Worm (Caenorhabditis elegans) whole organism, L4 larva: ENCODE results near the gene cdr-4.

Source experiments
- Y48G9A.11 ChIP-seq: fragments of 200-800 bp; sonication (Bioruptor generic); IDR thresholded peaks from 2 replicates; pipeline ENCODE4 v1.3.6; 2022; ENCODE audit warnings: missing genetic modification reagents, missing genetic modification characterization, missing compliant biosample characterization
- ceh-20 ChIP-seq: fragments of 200-800 bp; sonication (Bioruptor generic); IDR thresholded peaks from 2 replicates; pipeline ENCODE4 v1.3.6; 2022; ENCODE audit warnings: missing genetic modification reagents, missing genetic modification characterization, missing compliant biosample characterization
- ceh-62 ChIP-seq: sonication (generic microtip); optimal IDR thresholded peaks from 2 replicates; lab custom pipeline; 2017; ENCODE audit warnings: missing biosample characterization, missing genetic modification characterization
- ceh-82 ChIP-seq: sonication (generic microtip); optimal IDR thresholded peaks from 2 replicates; lab custom pipeline; 2017; ENCODE audit warnings: missing biosample characterization, missing genetic modification characterization
- dmd-9 ChIP-seq: fragments of 200-800 bp; sonication (Bioruptor generic); IDR thresholded peaks from 2 replicates; pipeline ENCODE4 v1.3.6; 2022; ENCODE audit warnings: missing genetic modification reagents, missing genetic modification characterization, missing compliant biosample characterization
- egl-43 ChIP-seq: fragments of 200-800 bp; sonication (Bioruptor generic); IDR thresholded peaks from 2 replicates; pipeline ENCODE4 v1.3.6; 2022; ENCODE audit warnings: missing genetic modification reagents, missing genetic modification characterization, missing compliant biosample characterization
- lin-13 ChIP-seq: fragments of 150-350 bp; optimal IDR thresholded peaks from 2 replicates; lab custom pipeline; 2014; ENCODE audit warnings: missing biosample characterization, missing genetic modification reagents, missing genetic modification characterization
- lin-39 ChIP-seq: fragments of 150-350 bp; optimal IDR thresholded peaks from 2 replicates; lab custom pipeline; 2014; ENCODE audit warnings: missing biosample characterization, missing genetic modification reagents, missing genetic modification characterization
- nhr-11 ChIP-seq: fragments of 150-350 bp; optimal IDR thresholded peaks from 2 replicates; lab custom pipeline; 2014; ENCODE audit warnings: missing biosample characterization, missing genetic modification characterization
- nhr-111 ChIP-seq: fragments of 200-800 bp; sonication (Bioruptor generic); optimal IDR thresholded peaks from 2 replicates; lab custom pipeline; 2018; ENCODE audit warnings: mild to moderate bottlenecking, missing genetic modification characterization, missing compliant biosample characterization
- nhr-42 ChIP-seq: fragments of 200-800 bp; sonication (Bioruptor generic); IDR thresholded peaks from 2 replicates; pipeline ENCODE4 v1.3.6; 2022; ENCODE audit warnings: missing genetic modification characterization, missing compliant biosample characterization
- nhr-76 ChIP-seq: fragments of 150-350 bp; optimal IDR thresholded peaks from 2 replicates; lab custom pipeline; 2014; ENCODE audit warnings: missing biosample characterization, missing genetic modification characterization
- snpc-4 ChIP-seq: fragments of 150-350 bp; optimal IDR thresholded peaks from 2 replicates; lab custom pipeline; 2014; ENCODE audit warnings: missing biosample characterization, missing genetic modification characterization
- unc-130 ChIP-seq: sonication (generic microtip); optimal IDR thresholded peaks from 2 replicates; lab custom pipeline; 2016; ENCODE audit warnings: missing genetic modification reagents, missing genetic modification characterization, missing compliant biosample characterization

- TF ChIP-seq ceh-82 (tag; lab: Kevin White, UChicago): no peak
- TF ChIP-seq unc-130 (GFP tag; lab: Kevin White, UChicago): no peak
- no peak for TF ChIP-seq ceh-62 (tag; lab: Kevin White, UChicago)
- no peak for TF ChIP-seq lin-13 (GFP tag; lab: Kevin White, UChicago)
- no peak for TF ChIP-seq nhr-76
- TF ChIP-seq nhr-11 (tag; lab: Kevin White, UChicago): no peak
- TF ChIP-seq nhr-42 (GFP tag; lab: Robert Waterston, UW): no peak
- TF ChIP-seq lin-39 (tag; lab: Kevin White, UChicago): no peak
- no peak for TF ChIP-seq dmd-9 (GFP tag; lab: Robert Waterston, UW)
- TF ChIP-seq snpc-4 (tag; lab: Kevin White, UChicago): no peak
- no peak for TF ChIP-seq nhr-111 (GFP tag; lab: Kevin White, UChicago)
- no peak for TF ChIP-seq ceh-20 (GFP tag; lab: Robert Waterston, UW)
- TF ChIP-seq Y48G9A.11 (GFP tag; lab: Robert Waterston, UW): no peak
- TF ChIP-seq egl-43: no peak
Measured at ce11 chrV:12371386-12371785, 37.0 kb downstream of the cdr-4 start, which contains the start of gene F23H12.7.
